Fruit fly (Drosophila melanogaster) whole organism, adult: ENCODE results near the gene Poxm.

Experiments
- CG11617 ChIP-seq: fragments of 200-800 bp; sonication (Bioruptor generic); optimal IDR thresholded peaks from 2 replicates; lab custom pipeline; 2017; ENCODE audit warnings: mild to moderate bottlenecking, missing biosample characterization, missing genetic modification reagents, missing genetic modification characterization
- CG12768 ChIP-seq: fragments of 200-800 bp; sonication (Bioruptor generic); optimal IDR thresholded peaks from 2 replicates; lab custom pipeline; 2017; ENCODE audit warnings: missing biosample characterization, missing genetic modification characterization, mild to moderate bottlenecking, moderate library complexity, missing genetic modification reagents
- CG14711 ChIP-seq: fragments of 200-800 bp; sonication (Bioruptor generic); optimal IDR thresholded peaks from 2 replicates; lab custom pipeline; 2018; ENCODE audit warnings: missing biosample characterization, mild to moderate bottlenecking, missing genetic modification characterization, moderate library complexity
- CG33017 ChIP-seq: fragments of 200-800 bp; sonication (Bioruptor generic); optimal IDR thresholded peaks from 2 replicates; lab custom pipeline; 2018; ENCODE audit warnings: missing biosample characterization, mild to moderate bottlenecking, missing genetic modification characterization, moderate library complexity
- CG5204 ChIP-seq: fragments of 200-800 bp; sonication (Bioruptor generic); optimal IDR thresholded peaks from 2 replicates; lab custom pipeline; 2016; ENCODE audit warnings: missing biosample characterization, missing genetic modification characterization
- CG7045 ChIP-seq: fragments of 200-800 bp; sonication (Bioruptor generic); optimal IDR thresholded peaks from 2 replicates; lab custom pipeline; 2017; ENCODE audit warnings: missing biosample characterization, mild to moderate bottlenecking, missing genetic modification characterization
- CG7101 ChIP-seq: fragments of 200-800 bp; sonication (Bioruptor generic); optimal IDR thresholded peaks from 2 replicates; lab custom pipeline; 2018; ENCODE audit warnings: missing biosample characterization, mild to moderate bottlenecking, missing genetic modification characterization, moderate library complexity
- Clk ChIP-seq: fragments of 200-800 bp; sonication (Bioruptor generic); optimal IDR thresholded peaks from 2 replicates; lab custom pipeline; 2017; ENCODE audit warnings: missing biosample characterization, missing genetic modification characterization
- Crg-1 ChIP-seq: fragments of 200-800 bp; sonication (Bioruptor generic); optimal IDR thresholded peaks from 2 replicates; lab custom pipeline; 2016; ENCODE audit warnings: missing biosample characterization, missing genetic modification characterization
- Hr96 ChIP-seq: fragments of 200-800 bp; sonication (Bioruptor generic); optimal IDR thresholded peaks from 2 replicates; lab custom pipeline; 2016; ENCODE audit warnings: missing biosample characterization, missing genetic modification characterization
- Mnt ChIP-seq: fragments of 200-800 bp; sonication (Bioruptor generic); optimal IDR thresholded peaks from 2 replicates; lab custom pipeline; 2016; ENCODE audit warnings: missing biosample characterization, mild to moderate bottlenecking, missing genetic modification characterization
- bab1 ChIP-seq: fragments of 200-800 bp; sonication (Bioruptor generic); optimal IDR thresholded peaks from 3 replicates; lab custom pipeline; 2019; ENCODE audit warnings: missing biosample characterization, mild to moderate bottlenecking, missing genetic modification characterization, moderate library complexity
- cic ChIP-seq: fragments of 200-800 bp; sonication (Bioruptor generic); optimal IDR thresholded peaks from 2 replicates; lab custom pipeline; 2017; ENCODE audit warnings: missing biosample characterization, mild to moderate bottlenecking, missing genetic modification characterization, moderate library complexity
- cnc ChIP-seq, 2 experiments: fragments of >200 bp; optimal IDR thresholded peaks; 2 replicates each; lab custom pipeline; 2017
- kay ChIP-seq: fragments of 200-800 bp; sonication (Bioruptor generic); peaks from one replicate; lab custom pipeline; 2016; ENCODE audit warnings: missing biosample characterization, missing genetic modification characterization, borderline replicate concordance
- ovo ChIP-seq: fragments of 200-800 bp; sonication (Bioruptor generic); optimal IDR thresholded peaks from 2 replicates; lab custom pipeline; 2016; ENCODE audit warnings: missing biosample characterization, missing genetic modification characterization
- pad ChIP-seq: fragments of 200-800 bp; sonication (Bioruptor generic); optimal IDR thresholded peaks from 3 replicates; lab custom pipeline; 2017; ENCODE audit warnings: missing biosample characterization, missing genetic modification characterization, mild to moderate bottlenecking, moderate library complexity, missing genetic modification reagents
- tj ChIP-seq: fragments of 200-800 bp; sonication (Bioruptor generic); optimal IDR thresholded peaks from 3 replicates; lab custom pipeline; 2017; ENCODE audit warnings: missing biosample characterization, mild to moderate bottlenecking, missing genetic modification characterization, moderate library complexity
- toe ChIP-seq: fragments of 200-800 bp; sonication (Bioruptor generic); optimal IDR thresholded peaks from 2 replicates; lab custom pipeline; 2016; ENCODE audit warnings: missing biosample characterization, missing genetic modification characterization

Poxm gene

dm6 chr3R:8349106-8349448 is 15.5 kb upstream of the Poxm start:
- no peak for TF ChIP-seq Clk (GFP tag; lab: Kevin White, UChicago)
- TF ChIP-seq kay: no peak

- TF ChIP-seq cic (GFP tag; lab: Kevin White, UChicago) (no peak), toe (GFP tag; lab: Kevin White, UChicago) (no peak), CG7101 (tag; lab: Kevin White, UChicago) (no peak), CG11617 (no peak), pad (GFP tag; lab: Kevin White, UChicago) (no peak), CG7045 (GFP tag; lab: Kevin White, UChicago) (no peak), kay (no peak), CG14711 (tag; lab: Kevin White, UChicago) (no peak), Hr96 (GFP tag; lab: Kevin White, UChicago) (no peak), tj (GFP tag; lab: Kevin White, UChicago) (no peak), Mnt (GFP tag; lab: Kevin White, UChicago) (no peak)
Measured at dm6 chr3R:8347835-8348234, 14.2 kb upstream of the Poxm start.

- TF ChIP-seq toe (GFP tag; lab: Kevin White, UChicago) (no peak), CG12768 (GFP tag; lab: Kevin White, UChicago) (no peak), Clk (GFP tag; lab: Kevin White, UChicago) (no peak), Mnt (GFP tag; lab: Kevin White, UChicago) (no peak), cnc (optimal IDR thresholded peaks at IDR 0.05; lab: Kevin White, UChicago) (no peak), CG5204 (GFP tag; lab: Kevin White, UChicago) (no peak), ovo (GFP tag; lab: Kevin White, UChicago) (no peak), tj (GFP tag; lab: Kevin White, UChicago) (no peak)
Measured at dm6 chr3R:8347279-8347678, 13.7 kb upstream of the Poxm start, which contains the start of gene CG7352. TSS of gene CG7352 (plus strand) at chr3R:8347579.

- no peak for TF ChIP-seq tj (GFP tag; lab: Kevin White, UChicago)
- TF ChIP-seq cnc (optimal IDR thresholded peaks at IDR 0.05; lab: Kevin White, UChicago): peak in 1 of 2 experiments; percentile 40
- no peak for TF ChIP-seq kay
Measured at dm6 chr3R:8344174-8344573, 10.6 kb upstream of the Poxm start, which contains the start of gene DppIII. TSS of gene DppIII (plus strand) at chr3R:8344400.

- no peak for TF ChIP-seq Clk (GFP tag; lab: Kevin White, UChicago)
- no peak for TF ChIP-seq cnc (optimal IDR thresholded peaks at IDR 0.05; lab: Kevin White, UChicago)
- no peak for TF ChIP-seq CG14711 (tag; lab: Kevin White, UChicago)
- no peak for TF ChIP-seq ovo (GFP tag; lab: Kevin White, UChicago)
- TF ChIP-seq Crg-1 (GFP tag; lab: Kevin White, UChicago): no peak
- TF ChIP-seq CG5204 (GFP tag; lab: Kevin White, UChicago): no peak
- TF ChIP-seq CG11617: no peak
- TF ChIP-seq Hr96 (GFP tag; lab: Kevin White, UChicago): no peak
- TF ChIP-seq bab1: no peak
- TF ChIP-seq CG7045 (GFP tag; lab: Kevin White, UChicago): no peak
- no peak for TF ChIP-seq CG7101 (tag; lab: Kevin White, UChicago)
- no peak for TF ChIP-seq cic (GFP tag; lab: Kevin White, UChicago)
- TF ChIP-seq Mnt (GFP tag; lab: Kevin White, UChicago): no peak
Measured at dm6 chr3R:8343251-8343744, 9.7 kb upstream of the Poxm start, which contains the start of the genes PNKP and COX7AL. TSS of gene PNKP (minus strand) at chr3R:8343516. TSS of gene COX7AL (plus strand) at chr3R:8343669.

dm6 chr3R:8340675-8341275 is 7.2 kb upstream of the Poxm start, which contains the start of the genes COX7A and Arl2:
TSS of gene COX7A (minus strand) at chr3R:8341043.
TSS of gene Arl2 (plus strand) at chr3R:8341100.
- TF ChIP-seq CG14711 (tag; lab: Kevin White, UChicago): peak; percentile 16
- TF ChIP-seq tj (GFP tag; lab: Kevin White, UChicago): peak; percentile 23
- TF ChIP-seq toe (GFP tag; lab: Kevin White, UChicago): no peak
- no peak for TF ChIP-seq Clk (GFP tag; lab: Kevin White, UChicago)
- TF ChIP-seq CG7101 (tag; lab: Kevin White, UChicago): peak; percentile 1
- no peak for TF ChIP-seq Hr96 (GFP tag; lab: Kevin White, UChicago)
- peak; percentile 20 for TF ChIP-seq Crg-1 (GFP tag; lab: Kevin White, UChicago)
- TF ChIP-seq CG5204 (GFP tag; lab: Kevin White, UChicago): no peak
- TF ChIP-seq bab1: peak; percentile 8
- TF ChIP-seq CG33017 (tag; lab: Kevin White, UChicago): no peak
- no peak for TF ChIP-seq cic (GFP tag; lab: Kevin White, UChicago)
- TF ChIP-seq CG7045 (GFP tag; lab: Kevin White, UChicago): no peak
- no peak for TF ChIP-seq pad (GFP tag; lab: Kevin White, UChicago)

dm6 chr3R:8336012-8336567 is 2.5 kb upstream of the Poxm start:
- no peak for TF ChIP-seq ovo (GFP tag; lab: Kevin White, UChicago)
